Fruit fly (Drosophila melanogaster): ENCODE data around the gene CG17776.

DNA sequence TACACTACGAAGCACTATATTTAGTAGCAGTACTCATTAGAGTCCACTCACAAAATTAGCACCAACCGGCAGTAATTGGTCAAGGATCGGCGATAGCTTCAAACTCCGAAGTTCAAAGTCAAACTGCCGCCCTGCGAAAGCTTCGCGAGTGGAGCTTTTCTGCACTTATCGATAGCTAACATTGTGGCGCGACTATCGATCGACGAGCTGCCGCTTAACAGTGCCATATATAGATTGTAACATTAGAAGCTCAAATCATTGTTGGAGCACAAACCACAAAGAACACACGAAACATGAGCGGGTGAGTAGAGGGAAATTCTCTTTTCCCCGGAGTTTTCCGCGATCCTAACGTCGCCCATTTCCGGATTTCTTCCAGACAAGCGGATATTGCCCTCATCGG is 39.4 kb upstream of the CG17776 start, which contains the start of gene Pgd:
- TF ChIP-seq Pif1B (GFP tag; optimal IDR thresholded peaks at IDR 0.05) = no peak
- TF ChIP-seq CG17806 (tag; optimal IDR thresholded peaks at IDR 0.05) = no peak
- TF ChIP-seq CG34367 (tag; optimal IDR thresholded peaks at IDR 0.05) = no peak

All from whole organism, pupa.